Fruit fly (Drosophila melanogaster) whole organism: ENCODE measurements around the gene rdx.

Experiments used
- CG8478 ChIP-seq: fragments of >200 bp; optimal IDR thresholded peaks from 2 replicates; lab custom pipeline; 2018; ENCODE audit warnings: inconsistent platforms
- Dll ChIP-seq: fragments of >200 bp; optimal IDR thresholded peaks from 2 replicates; lab custom pipeline; 2017
- usp ChIP-seq: fragments of >200 bp; optimal IDR thresholded peaks from 2 replicates; lab custom pipeline; 2017; ENCODE audit warnings: missing biosample characterization, missing genetic modification characterization, mixed read lengths

dm6 chr3R:13983272-13984032, 48.4 kb downstream of the rdx start:
- TF ChIP-seq usp (no peak), CG8478 (lab: Kevin White, UChicago) (no peak), Dll (lab: Kevin White, UChicago) (peak; percentile 89)
